In genomic region chrII:9112851-9113250, ce11 we compare ENCODE assay signal across 5 worm cellular contexts.
TF ChIP-seq lines count a peak whose summit lies in the region.

Gene jun-1, plus strand, starts transcription at chrII:9113157.

TF ChIP-seq in whole organism, L1 larva, 84 proteins besides CTCF, POLR2A, EP300 and RAD21 (continues in another document):
- TF ChIP-seq pqm-1 (tag; optimal IDR thresholded peaks at IDR 0.05; lab: Kevin White, UChicago) (no peak), unc-98 (GFP tag; IDR thresholded peaks at IDR 0.05; lab: Robert Waterston, UW) (no peak), mdl-1 (tag; optimal IDR thresholded peaks at IDR 0.05; lab: Kevin White, UChicago) (peak in 1 of 2 experiments; percentile 69), ets-5 (GFP tag; IDR thresholded peaks at IDR 0.05; lab: Robert Waterston, UW) (no peak), ceh-82 (tag; optimal IDR thresholded peaks at IDR 0.05; lab: Kevin White, UChicago) (peak; percentile 58 to 84 (median 61)), nhr-11 (tag; optimal IDR thresholded peaks at IDR 0.05; lab: Kevin White, UChicago) (peak; percentile 75), unc-86 (tag; optimal IDR thresholded peaks at IDR 0.05; lab: Kevin White, UChicago) (peak; percentile 53), dsc-1 (tag; optimal IDR thresholded peaks at IDR 0.05; lab: Kevin White, UChicago) (peak; percentile 54), fos-1 (tag; optimal IDR thresholded peaks at IDR 0.05; lab: Kevin White, UChicago) (peak; percentile 100), mep-1 (tag; optimal IDR thresholded peaks at IDR 0.05; lab: Kevin White, UChicago) (peak; percentile 93), tbx-2 (tag; optimal IDR thresholded peaks at IDR 0.05; lab: Kevin White, UChicago) (peak; percentile 87), sox-4 (tag; optimal IDR thresholded peaks at IDR 0.05; lab: Kevin White, UChicago) (no peak), blmp-1 (tag; optimal IDR thresholded peaks at IDR 0.05; lab: Kevin White, UChicago) (peak; percentile 76), rnt-1 (tag; optimal IDR thresholded peaks at IDR 0.05; lab: Kevin White, UChicago) (peak; percentile 65), zag-1 (tag; optimal IDR thresholded peaks at IDR 0.05; lab: Kevin White, UChicago) (no peak), ceh-63 (GFP tag; optimal IDR thresholded peaks at IDR 0.05; lab: Kevin White, UChicago) (no peak), ceh-88 (GFP tag; IDR thresholded peaks at IDR 0.05; lab: Robert Waterston, UW) (peak; percentile 49; the same call in 1 of the 2 replicates), vab-15 (tag; optimal IDR thresholded peaks at IDR 0.05; lab: Kevin White, UChicago) (no peak)

TF ChIP-seq in whole organism, L3 larva, 47 proteins besides CTCF, POLR2A, EP300 and RAD21 (continues in another document):
- TF ChIP-seq fkh-10 (GFP tag; optimal IDR thresholded peaks at IDR 0.05; lab: Kevin White, UChicago): peak; percentile 22
- TF ChIP-seq nhr-76 (tag; optimal IDR thresholded peaks at IDR 0.05; lab: Kevin White, UChicago): no peak
- TF ChIP-seq tbx-2 (tag; optimal IDR thresholded peaks at IDR 0.05; lab: Kevin White, UChicago): peak; percentile 38
- TF ChIP-seq pha-4 (tag; optimal IDR thresholded peaks at IDR 0.05; lab: Kevin White, UChicago): peak; percentile 98
- TF ChIP-seq unc-62 (GFP tag; optimal IDR thresholded peaks at IDR 0.05; lab: Kevin White, UChicago): peak; percentile 55
- TF ChIP-seq fos-1 (tag; optimal IDR thresholded peaks at IDR 0.05; lab: Kevin White, UChicago): peak; percentile 99
- no peak for TF ChIP-seq eor-1 (tag; optimal IDR thresholded peaks at IDR 0.05; lab: Kevin White, UChicago)
- TF ChIP-seq nhr-43 (tag; optimal IDR thresholded peaks at IDR 0.05; lab: Kevin White, UChicago; ENCODE audit: poor library complexity, severe bottlenecking): peak; percentile 82
- peak; percentile 39 for TF ChIP-seq elt-1 (tag; optimal IDR thresholded peaks at IDR 0.05; lab: Kevin White, UChicago)
- peak; percentile 64 for TF ChIP-seq egl-27 (tag; optimal IDR thresholded peaks at IDR 0.05; lab: Kevin White, UChicago)
- TF ChIP-seq sea-2 (GFP tag; optimal IDR thresholded peaks at IDR 0.05; lab: Kevin White, UChicago): no peak
- peak; percentile 83 for TF ChIP-seq ceh-28 (tag; optimal IDR thresholded peaks at IDR 0.05; lab: Kevin White, UChicago)
- TF ChIP-seq lin-39 (tag; optimal IDR thresholded peaks at IDR 0.05; lab: Kevin White, UChicago): peak; percentile 52
- peak; percentile 39 for TF ChIP-seq snpc-4 (tag; optimal IDR thresholded peaks at IDR 0.05; lab: Kevin White, UChicago)
- no peak for TF ChIP-seq nhr-67 (tag; optimal IDR thresholded peaks at IDR 0.05; lab: Kevin White, UChicago)
- peak; percentile 67 for TF ChIP-seq hmg-11 (tag; optimal IDR thresholded peaks at IDR 0.05; lab: Kevin White, UChicago)
- peak; percentile 23 for TF ChIP-seq pqm-1 (tag; optimal IDR thresholded peaks at IDR 0.05; lab: Kevin White, UChicago)
- peak; percentile 99 for TF ChIP-seq nhr-23 (tag; optimal IDR thresholded peaks at IDR 0.05; lab: Kevin White, UChicago)
- TF ChIP-seq mml-1 (tag; optimal IDR thresholded peaks at IDR 0.05; lab: Kevin White, UChicago): no peak

TF ChIP-seq in whole organism, early embryonic, 17 proteins besides CTCF, POLR2A, EP300 and RAD21:
- no peak for TF ChIP-seq F13C5.2 (tag; optimal IDR thresholded peaks at IDR 0.05; lab: Kevin White, UChicago)
- TF ChIP-seq hmbx-1 (tag; optimal IDR thresholded peaks at IDR 0.05; lab: Kevin White, UChicago): no peak
- TF ChIP-seq ceh-13 (GFP tag; optimal IDR thresholded peaks at IDR 0.05; lab: Kevin White, UChicago): no peak
- TF ChIP-seq hmg-4 (GFP tag; optimal IDR thresholded peaks at IDR 0.05; lab: Kevin White, UChicago): peak; percentile 26
- TF ChIP-seq flt-1 (GFP tag; IDR thresholded peaks at IDR 0.05; lab: Robert Waterston, UW): no peak
- TF ChIP-seq hnd-1 (tag; optimal IDR thresholded peaks at IDR 0.05; lab: Kevin White, UChicago): no peak
- no peak for TF ChIP-seq tra-4 (tag; optimal IDR thresholded peaks at IDR 0.05; lab: Kevin White, UChicago)
- no peak for TF ChIP-seq pes-1 (GFP tag; IDR thresholded peaks at IDR 0.05; lab: Robert Waterston, UW)
- TF ChIP-seq B0310.2 (tag; optimal IDR thresholded peaks at IDR 0.05; lab: Kevin White, UChicago): no peak
- no peak for TF ChIP-seq tbx-37 (GFP tag; conservative IDR thresholded peaks at IDR 0.05; lab: Robert Waterston, UW)
- TF ChIP-seq sea-1 (GFP tag; conservative IDR thresholded peaks at IDR 0.05; lab: Robert Waterston, UW): no peak
- TF ChIP-seq ceh-36 (tag; optimal IDR thresholded peaks at IDR 0.05; lab: Kevin White, UChicago): no peak
- TF ChIP-seq tbx-11 (GFP tag; IDR thresholded peaks at IDR 0.05; lab: Robert Waterston, UW): no peak
- TF ChIP-seq aly-1 (tag; optimal IDR thresholded peaks at IDR 0.05; lab: Kevin White, UChicago): no peak
- TF ChIP-seq scrt-1 (GFP tag; IDR thresholded peaks at IDR 0.05; lab: Robert Waterston, UW): 0 out of 2 replicates have a peak, but pooled peaks have one; percentile 6
- TF ChIP-seq ets-7 (tag; optimal IDR thresholded peaks at IDR 0.05; lab: Kevin White, UChicago): no peak
- no peak for TF ChIP-seq ama-1 (optimal IDR thresholded peaks at IDR 0.05; lab: Kevin White, UChicago)

TF ChIP-seq in whole organism, midembryonic, 9 proteins besides CTCF, POLR2A, EP300 and RAD21:
- TF ChIP-seq T22C8.4 (GFP tag; IDR thresholded peaks at IDR 0.05; lab: Robert Waterston, UW) (no peak), med-1 (GFP tag; optimal IDR thresholded peaks at IDR 0.05; lab: Kevin White, UChicago; ENCODE audit: insufficient read depth) (no peak), ref-1 (GFP tag; conservative IDR thresholded peaks at IDR 0.05; lab: Robert Waterston, UW) (no peak), cog-1 (tag; optimal IDR thresholded peaks at IDR 0.05; lab: Kevin White, UChicago) (peak; percentile 54)

TF ChIP-seq in whole organism, young adult, 124 proteins besides CTCF, POLR2A, EP300 and RAD21 (continues in another document):
- 0 out of 2 replicates have a peak, but pooled peaks have one; percentile 20 for TF ChIP-seq egrh-3 (GFP tag; IDR thresholded peaks at IDR 0.05; lab: Robert Waterston, UW)
- TF ChIP-seq attf-5 (GFP tag; optimal IDR thresholded peaks at IDR 0.05; lab: Kevin White, UChicago): peak; percentile 69
- TF ChIP-seq rcor-1 (GFP tag; IDR thresholded peaks at IDR 0.05; lab: Robert Waterston, UW): peak; percentile 49
- no peak for TF ChIP-seq nhr-120 (GFP tag; IDR thresholded peaks at IDR 0.05; lab: Robert Waterston, UW)
- TF ChIP-seq ceh-27 (GFP tag; optimal IDR thresholded peaks at IDR 0.05; lab: Kevin White, UChicago): peak; percentile 71
- no peak for TF ChIP-seq hrde-1 (tag; optimal IDR thresholded peaks at IDR 0.05; lab: Kevin White, UChicago; ENCODE audit: borderline replicate concordance)
- no peak for TF ChIP-seq ceh-58 (GFP tag; IDR thresholded peaks at IDR 0.05; lab: Robert Waterston, UW)
- no peak for TF ChIP-seq lsy-27 (tag; optimal IDR thresholded peaks at IDR 0.05; lab: Kevin White, UChicago; ENCODE audit: borderline replicate concordance, insufficient read depth)
- TF ChIP-seq D2030.7 (GFP tag; IDR thresholded peaks at IDR 0.05; lab: Robert Waterston, UW): no peak
- TF ChIP-seq lin-40 (tag; optimal IDR thresholded peaks at IDR 0.05; lab: Kevin White, UChicago): peak; percentile 89
- TF ChIP-seq gei-17 (GFP tag; optimal IDR thresholded peaks at IDR 0.05; lab: Kevin White, UChicago): peak; percentile 23
- peak; percentile 41 for TF ChIP-seq madf-10 (tag; optimal IDR thresholded peaks at IDR 0.05; lab: Kevin White, UChicago)
- peak; percentile 76 for TF ChIP-seq somi-1 (GFP tag; optimal IDR thresholded peaks at IDR 0.05; lab: Kevin White, UChicago)
- TF ChIP-seq nfyb-1 (GFP tag; IDR thresholded peaks at IDR 0.05; lab: Robert Waterston, UW): no peak
- peak; percentile 81 for TF ChIP-seq hmg-1.2 (GFP tag; IDR thresholded peaks at IDR 0.05; lab: Robert Waterston, UW)
- TF ChIP-seq B0019.2 (GFP tag; conservative IDR thresholded peaks at IDR 0.05; lab: Robert Waterston, UW): no peak
- TF ChIP-seq Y79H2A.3 (GFP tag; conservative IDR thresholded peaks at IDR 0.05; lab: Robert Waterston, UW): no peak
- TF ChIP-seq hmg-20 (GFP tag; IDR thresholded peaks at IDR 0.05; lab: Robert Waterston, UW): no peak
- peak; percentile 66 for TF ChIP-seq dox-1 (GFP tag; IDR thresholded peaks at IDR 0.05; lab: Robert Waterston, UW)
- no peak for TF ChIP-seq fkh-3 (tag; optimal IDR thresholded peaks at IDR 0.05; lab: Kevin White, UChicago)
- peak; percentile 59 for TF ChIP-seq K11D2.4 (GFP tag; IDR thresholded peaks at IDR 0.05; lab: Robert Waterston, UW)
- no peak for TF ChIP-seq B0035.1 (tag; optimal IDR thresholded peaks at IDR 0.05; lab: Kevin White, UChicago)
- no peak for TF ChIP-seq nhr-27 (tag; optimal IDR thresholded peaks at IDR 0.05; lab: Kevin White, UChicago)
- no peak for TF ChIP-seq F57C9.4 (tag; optimal IDR thresholded peaks at IDR 0.05; lab: Kevin White, UChicago)
- peak; percentile 21 for TF ChIP-seq tbp1 (GFP tag; optimal IDR thresholded peaks at IDR 0.05; lab: Kevin White, UChicago)
- TF ChIP-seq cebp-1 (GFP tag; IDR thresholded peaks at IDR 0.05; lab: Robert Waterston, UW): no peak
- peak; percentile 78 for TF ChIP-seq cebp-1 (tag; optimal IDR thresholded peaks at IDR 0.05; lab: Kevin White, UChicago)
- peak; percentile 28 for TF ChIP-seq lin-54 (GFP tag; optimal IDR thresholded peaks at IDR 0.05; lab: Kevin White, UChicago)
- TF ChIP-seq F57A8.1 (GFP tag; optimal IDR thresholded peaks at IDR 0.05; lab: Kevin White, UChicago): no peak
- peak; percentile 72 for TF ChIP-seq K12H6.12 (tag; optimal IDR thresholded peaks at IDR 0.05; lab: Kevin White, UChicago)
- TF ChIP-seq mes-4 (tag; optimal IDR thresholded peaks at IDR 0.05; lab: Kevin White, UChicago): no peak
- no peak for TF ChIP-seq mel-28 (tag; optimal IDR thresholded peaks at IDR 0.05; lab: Kevin White, UChicago; ENCODE audit: borderline replicate concordance)
- TF ChIP-seq rec-8 (tag; optimal IDR thresholded peaks at IDR 0.05; lab: Kevin White, UChicago): no peak
- peak; percentile 71 for TF ChIP-seq pbrm-1 (GFP tag; IDR thresholded peaks at IDR 0.05; lab: Robert Waterston, UW)
- 0 out of 2 replicates have a peak, but pooled peaks have one; percentile 20 for TF ChIP-seq hsf-1 (GFP tag; IDR thresholded peaks at IDR 0.05; lab: Robert Waterston, UW)
- no peak; the same call in 1 of the 2 replicates for TF ChIP-seq mcd-1 (GFP tag; IDR thresholded peaks at IDR 0.05; lab: Robert Waterston, UW)
- TF ChIP-seq unc-62 (GFP tag; optimal IDR thresholded peaks at IDR 0.05; lab: Kevin White, UChicago): peak; percentile 37
- no peak for TF ChIP-seq him-1 (tag; optimal IDR thresholded peaks at IDR 0.05; lab: Kevin White, UChicago)
- TF ChIP-seq atf-7 (tag; optimal IDR thresholded peaks at IDR 0.05; lab: Kevin White, UChicago): peak; percentile 20
- TF ChIP-seq B0336.3 (GFP tag; IDR thresholded peaks at IDR 0.05; lab: Robert Waterston, UW): peak; percentile 24; the same call in 1 of the 2 replicates
- peak in 1 of 3 experiments; percentile 77 for TF ChIP-seq lin-35 (GFP tag; optimal IDR thresholded peaks at IDR 0.05; lab: Kevin White, UChicago)

Comparison
In these comparisons a context has a peak if more than half of its experiments do, and no peak if none do; other contexts are left out.
1. Of the 8 proteins assayed by ChIP-seq in both whole organism, young adult and whole organism, L1 larva: peak only in whole organism, young adult: unc-62; only in whole organism, L1 larva: dpl-1, efl-1, nhr-90 and unc-130; in both: snpc-4; in neither: 1; mixed calls (peak in some experiments, not most) for 1.